Worm (Caenorhabditis elegans): ENCODE measurements around the gene R07A4.3.
A peak's percentile ranks its signal among the peaks of the same experiment; 100 is the strongest.

R07A4.3 gene

DNA sequence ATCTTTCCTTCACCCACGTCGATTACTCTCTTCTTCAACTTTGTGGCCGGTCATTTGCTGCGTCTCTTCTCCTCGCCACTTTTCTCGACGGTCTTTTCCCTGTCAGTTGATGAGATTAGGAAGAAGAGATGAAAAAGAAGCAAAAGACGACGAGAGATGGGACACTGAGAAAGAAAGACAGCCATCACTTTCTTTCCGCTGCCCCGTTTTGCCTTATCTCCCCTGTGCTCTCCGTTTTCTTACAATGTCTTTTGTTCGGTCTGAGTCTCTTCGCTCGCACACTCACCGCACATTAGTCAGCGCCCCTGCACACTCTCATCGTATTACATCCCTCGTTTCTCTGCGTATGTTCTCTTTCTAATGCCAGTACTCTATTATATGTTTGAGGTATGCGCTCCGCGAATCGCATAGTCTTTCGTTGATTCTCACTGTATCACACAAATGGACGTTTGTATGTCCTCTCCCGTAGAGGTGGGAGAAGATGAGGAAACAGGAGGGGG lies 12.7 kb downstream of the R07A4.3 start (continued):
- TF ChIP-seq eyg-1 (tag; optimal IDR thresholded peaks at IDR 0.05) (peak; percentile 76), lin-11 (tag; optimal IDR thresholded peaks at IDR 0.05) (no peak), ztf-16 (tag; optimal IDR thresholded peaks at IDR 0.05) (peak; percentile 14), unc-55 (GFP tag; optimal IDR thresholded peaks at IDR 0.05) (peak; percentile 100), syd-9 (tag; optimal IDR thresholded peaks at IDR 0.05) (peak; percentile 87), pag-3 (tag; optimal IDR thresholded peaks at IDR 0.05; ENCODE audit: borderline replicate concordance) (no peak), nhr-232 (tag; optimal IDR thresholded peaks at IDR 0.05) (no peak), unc-3 (GFP tag; conservative IDR thresholded peaks at IDR 0.05) (no peak), unc-3 (tag; optimal IDR thresholded peaks at IDR 0.05) (peak; percentile 57), K02D7.2 (tag; optimal IDR thresholded peaks at IDR 0.05) (no peak), ceh-9 (tag; optimal IDR thresholded peaks at IDR 0.05) (no peak), F13H6.1 (tag; optimal IDR thresholded peaks at IDR 0.05) (peak; percentile 95), unc-42 (tag; optimal IDR thresholded peaks at IDR 0.05) (peak; percentile 100), elt-4 (tag; optimal IDR thresholded peaks at IDR 0.05) (no peak), ceh-30 (tag; optimal IDR thresholded peaks at IDR 0.05) (no peak), hlh-15 (tag; optimal IDR thresholded peaks at IDR 0.05) (no peak), mec-3 (tag; optimal IDR thresholded peaks at IDR 0.05; ENCODE audit: borderline replicate concordance) (no peak), ahr-1 (tag; optimal IDR thresholded peaks at IDR 0.05) (no peak), ceh-6 (GFP tag; optimal IDR thresholded peaks at IDR 0.05) (no peak), ceh-24 (tag; optimal IDR thresholded peaks at IDR 0.05) (no peak), fkh-6 (tag; optimal IDR thresholded peaks at IDR 0.05) (peak; percentile 35), ceh-31 (tag; optimal IDR thresholded peaks at IDR 0.05) (peak; percentile 98), sox-4 (tag; optimal IDR thresholded peaks at IDR 0.05) (no peak), pros-1 (tag; optimal IDR thresholded peaks at IDR 0.05) (peak; percentile 99), hlh-30 (tag; optimal IDR thresholded peaks at IDR 0.05; ENCODE audit: insufficient read depth) (peak; percentile 92), ceh-48 (tag; optimal IDR thresholded peaks at IDR 0.05) (peak; percentile 58), tbx-2 (tag; optimal IDR thresholded peaks at IDR 0.05) (peak; percentile 94), ceh-14 (tag; optimal IDR thresholded peaks at IDR 0.05) (peak; percentile 81), tbx-7 (tag; optimal IDR thresholded peaks at IDR 0.05) (peak; percentile 39), hlh-13 (GFP tag; optimal IDR thresholded peaks at IDR 0.05) (no peak), dve-1 (tag; optimal IDR thresholded peaks at IDR 0.05) (peak; percentile 77), madf-2 (tag; optimal IDR thresholded peaks at IDR 0.05) (peak; percentile 15), T23F11.4 (GFP tag; optimal IDR thresholded peaks at IDR 0.05) (no peak), ceh-2 (tag; optimal IDR thresholded peaks at IDR 0.05) (peak; percentile 82), C08G9.2 (tag; optimal IDR thresholded peaks at IDR 0.05) (peak; percentile 79), ref-2 (tag; optimal IDR thresholded peaks at IDR 0.05) (peak; percentile 92), pha-2 (tag; optimal IDR thresholded peaks at IDR 0.05) (peak; percentile 38), sox-2 (GFP tag; IDR thresholded peaks at IDR 0.05) (peak; percentile 58), fax-1 (tag; optimal IDR thresholded peaks at IDR 0.05) (peak; percentile 55), lim-6 (tag; optimal IDR thresholded peaks at IDR 0.05) (peak; percentile 38), pha-4 (tag; optimal IDR thresholded peaks at IDR 0.05) (no peak), Y22D7AL.16 (tag; optimal IDR thresholded peaks at IDR 0.05) (no peak), zip-5 (tag; optimal IDR thresholded peaks at IDR 0.05) (no peak), ama-1 (optimal IDR thresholded peaks at IDR 0.05) (no peak)
